Fruit fly (Drosophila melanogaster) whole organism, embryonic: Measurements from ENCODE around the gene CG18675.

Source experiments
- ATbp ChIP-seq: fragments of 200-800 bp; sonication (Bioruptor generic); optimal IDR thresholded peaks from 2 replicates; lab custom pipeline; 2017; ENCODE audit warnings: missing biosample characterization, mild to moderate bottlenecking, missing genetic modification characterization, missing genetic modification reagents
- Asciz ChIP-seq: fragments of 200-800 bp; sonication (Bioruptor generic); optimal IDR thresholded peaks from 2 replicates; lab custom pipeline; 2017; ENCODE audit warnings: missing biosample characterization, mild to moderate bottlenecking, missing genetic modification characterization, missing genetic modification reagents
- Blimp-1 ChIP-seq: fragments of 200-800 bp; sonication (Bioruptor generic); optimal IDR thresholded peaks from 3 replicates; lab custom pipeline; 2018; ENCODE audit warnings: missing biosample characterization, missing genetic modification characterization, mild to moderate bottlenecking, moderate library complexity, missing genetic modification reagents
- CG10654 ChIP-seq: fragments of 200-800 bp; sonication (Bioruptor generic); optimal IDR thresholded peaks from 2 replicates; lab custom pipeline; 2016; ENCODE audit warnings: missing biosample characterization, missing genetic modification characterization
- CG12071 ChIP-seq: fragments of 200-800 bp; sonication (Bioruptor generic); optimal IDR thresholded peaks from 3 replicates; lab custom pipeline; 2018; ENCODE audit warnings: missing biosample characterization, mild to moderate bottlenecking, missing genetic modification characterization
- CG1603 ChIP-seq: fragments of 200-800 bp; sonication (Bioruptor generic); optimal IDR thresholded peaks from 2 replicates; lab custom pipeline; 2019; ENCODE audit warnings: missing biosample characterization, mild to moderate bottlenecking, missing genetic modification characterization, moderate library complexity
- CG17385 ChIP-seq: fragments of 200-800 bp; sonication (Bioruptor generic); optimal IDR thresholded peaks from 3 replicates; lab custom pipeline; 2018; ENCODE audit warnings: missing biosample characterization, mild to moderate bottlenecking, missing genetic modification characterization
- CG18599 ChIP-seq: fragments of 200-800 bp; sonication (Bioruptor generic); optimal IDR thresholded peaks from 3 replicates; lab custom pipeline; 2017; ENCODE audit warnings: missing biosample characterization, missing genetic modification characterization, mild to moderate bottlenecking, moderate library complexity, missing genetic modification reagents
- CG2875 ChIP-seq: fragments of 200-800 bp; sonication (Bioruptor generic); optimal IDR thresholded peaks from 2 replicates; lab custom pipeline; 2017; ENCODE audit warnings: missing biosample characterization, mild to moderate bottlenecking, missing genetic modification characterization, missing genetic modification reagents
- CG30020 ChIP-seq: fragments of 200-800 bp; optimal IDR thresholded peaks from 2 replicates; lab custom pipeline; 2019; ENCODE audit warnings: missing biosample characterization, mild to moderate bottlenecking, missing genetic modification characterization, moderate library complexity
- CG3407 ChIP-seq: fragments of 200-800 bp; sonication (Bioruptor generic); optimal IDR thresholded peaks from 2 replicates; lab custom pipeline; 2018; ENCODE audit warnings: missing biosample characterization, mild to moderate bottlenecking, missing genetic modification characterization
- CG34224 ChIP-seq: fragments of 200-800 bp; sonication (Bioruptor generic); IDR thresholded peaks from 3 replicates; pipeline ENCODE4 v1.3.6; 2022; ENCODE audit warnings: missing biosample characterization, missing genetic modification characterization; ENCODE audit not compliant: partially characterized antibody
- CG4707 ChIP-seq: fragments of 200-800 bp; sonication (Bioruptor generic); optimal IDR thresholded peaks from 2 replicates; lab custom pipeline; 2018; ENCODE audit warnings: missing biosample characterization, mild to moderate bottlenecking, missing genetic modification characterization, moderate library complexity
- CG5180 ChIP-seq: fragments of 200-800 bp; sonication (Bioruptor generic); optimal IDR thresholded peaks from 3 replicates; lab custom pipeline; 2017; ENCODE audit warnings: missing biosample characterization, missing genetic modification characterization, mild to moderate bottlenecking, moderate library complexity, missing genetic modification reagents
- CG6813 ChIP-seq: fragments of 200-800 bp; sonication (Bioruptor generic); optimal IDR thresholded peaks from 2 replicates; lab custom pipeline; 2017; ENCODE audit warnings: missing biosample characterization, missing genetic modification characterization, mild to moderate bottlenecking, moderate library complexity, missing genetic modification reagents
- CG8359 ChIP-seq: fragments of 200-800 bp; sonication (Bioruptor generic); optimal IDR thresholded peaks from 2 replicates; lab custom pipeline; 2017; ENCODE audit warnings: missing biosample characterization, mild to moderate bottlenecking, missing genetic modification characterization, borderline replicate concordance
- Drgx ChIP-seq: fragments of 200-800 bp; sonication (Bioruptor generic); IDR thresholded peaks from 2 replicates; pipeline ENCODE4 v1.3.6; 2022; ENCODE audit warnings: missing biosample characterization, missing genetic modification characterization
- MTF-1 ChIP-seq: fragments of 200-800 bp; sonication (Bioruptor generic); optimal IDR thresholded peaks from 2 replicates; lab custom pipeline; 2018; ENCODE audit warnings: missing biosample characterization, mild to moderate bottlenecking, missing genetic modification characterization, borderline replicate concordance
- Med ChIP-seq: fragments of 200-800 bp; sonication (Bioruptor generic); peaks from one replicate; lab custom pipeline; 2016; ENCODE audit warnings: missing biosample characterization, missing genetic modification characterization, mild to moderate bottlenecking, inconsistent platforms, moderate library complexity
- Sin3A ChIP-seq: fragments of >200 bp; optimal IDR thresholded peaks from 2 replicates; lab custom pipeline; 2018
- Sox100B ChIP-seq: fragments of 200-800 bp; sonication (Bioruptor generic); optimal IDR thresholded peaks from 3 replicates; lab custom pipeline; 2018; ENCODE audit warnings: missing biosample characterization, mild to moderate bottlenecking, missing genetic modification characterization
- Xrp1 ChIP-seq: fragments of 200-800 bp; sonication (Bioruptor generic); IDR thresholded peaks from 2 replicates; pipeline ENCODE4 v1.3.6; 2022; ENCODE audit warnings: missing biosample characterization, missing genetic modification characterization
- ash1 ChIP-seq: fragments of 200-800 bp; sonication (Bioruptor generic); optimal IDR thresholded peaks from 2 replicates; lab custom pipeline; 2018; ENCODE audit warnings: missing biosample characterization, mild to moderate bottlenecking, missing genetic modification characterization
- bsh ChIP-seq, 2 experiments: fragments of 200-800 bp; sonication (Bioruptor generic); optimal IDR thresholded peaks; 2 replicates each; lab custom pipeline; 2017 to 2018; ENCODE audit warnings: mild to moderate bottlenecking in 2 of 2, missing biosample characterization in 2 of 2, missing genetic modification characterization in 2 of 2, moderate library complexity in 1 of 2
- ci ChIP-seq: fragments of 200-800 bp; sonication (Bioruptor generic); IDR thresholded peaks from 3 replicates; pipeline ENCODE4 v1.3.6; 2022; ENCODE audit warnings: missing biosample characterization, missing genetic modification characterization
- dm ChIP-seq: fragments of 200-800 bp; sonication (Bioruptor generic); optimal IDR thresholded peaks from 3 replicates; lab custom pipeline; 2016; ENCODE audit warnings: missing biosample characterization, missing genetic modification characterization
- dmrt11E ChIP-seq: fragments of 200-800 bp; sonication (Bioruptor generic); optimal IDR thresholded peaks from 3 replicates; lab custom pipeline; 2018; ENCODE audit warnings: missing biosample characterization, mild to moderate bottlenecking, missing genetic modification characterization, moderate library complexity
- esg ChIP-seq: fragments of 200-800 bp; sonication (Bioruptor generic); conservative IDR thresholded peaks from 2 replicates; pipeline ENCODE4 v1.3.6; 2022; ENCODE audit warnings: missing biosample characterization, missing genetic modification characterization
- eyg ChIP-seq: fragments of 200-800 bp; sonication (Bioruptor generic); optimal IDR thresholded peaks from 3 replicates; lab custom pipeline; 2016; ENCODE audit warnings: missing biosample characterization, missing genetic modification characterization
- fru ChIP-seq: fragments of >200 bp; optimal IDR thresholded peaks from 2 replicates; lab custom pipeline; 2017
- lbe ChIP-seq: fragments of 200-800 bp; sonication (Bioruptor generic); optimal IDR thresholded peaks from 2 replicates; lab custom pipeline; 2016; ENCODE audit warnings: missing biosample characterization, mild to moderate bottlenecking, missing genetic modification characterization
- sens ChIP-seq: fragments of 200-800 bp; sonication (Bioruptor generic); peaks from one replicate; lab custom pipeline; 2016; ENCODE audit warnings: missing biosample characterization, missing genetic modification characterization
- stc ChIP-seq: fragments of 200-800 bp; sonication (Bioruptor generic); IDR thresholded peaks from 2 replicates; pipeline ENCODE4 v1.3.6; 2022; ENCODE audit warnings: missing biosample characterization, missing genetic modification characterization
- stwl ChIP-seq: fragments of 200-800 bp; sonication (Bioruptor generic); optimal IDR thresholded peaks from 3 replicates; lab custom pipeline; 2018; ENCODE audit warnings: missing biosample characterization, mild to moderate bottlenecking, missing genetic modification characterization, moderate library complexity
- sug ChIP-seq: fragments of 200-800 bp; optimal IDR thresholded peaks from 2 replicates; lab custom pipeline; 2019; ENCODE audit warnings: missing biosample characterization, mild to moderate bottlenecking, missing genetic modification characterization, moderate library complexity
- toy ChIP-seq: fragments of 200-800 bp; sonication (Bioruptor generic); IDR thresholded peaks from 2 replicates; pipeline ENCODE4 v1.3.6; 2022; ENCODE audit warnings: missing biosample characterization, missing genetic modification characterization
- wek ChIP-seq: fragments of 200-800 bp; sonication (Bioruptor generic); optimal IDR thresholded peaks from 3 replicates; lab custom pipeline; 2018; ENCODE audit warnings: missing biosample characterization, mild to moderate bottlenecking, missing genetic modification characterization, moderate library complexity
- zen ChIP-seq: fragments of 200-800 bp; sonication (Bioruptor generic); optimal IDR thresholded peaks from 3 replicates; lab custom pipeline; 2018; ENCODE audit warnings: missing biosample characterization, mild to moderate bottlenecking, missing genetic modification characterization, moderate library complexity
- zen2 ChIP-seq: fragments of 200-800 bp; sonication (Bioruptor generic); IDR thresholded peaks from 3 replicates; pipeline ENCODE4 v1.3.6; 2022; ENCODE audit warnings: missing biosample characterization, missing genetic modification characterization; ENCODE audit not compliant: partially characterized antibody

Gene CG18675

DNA sequence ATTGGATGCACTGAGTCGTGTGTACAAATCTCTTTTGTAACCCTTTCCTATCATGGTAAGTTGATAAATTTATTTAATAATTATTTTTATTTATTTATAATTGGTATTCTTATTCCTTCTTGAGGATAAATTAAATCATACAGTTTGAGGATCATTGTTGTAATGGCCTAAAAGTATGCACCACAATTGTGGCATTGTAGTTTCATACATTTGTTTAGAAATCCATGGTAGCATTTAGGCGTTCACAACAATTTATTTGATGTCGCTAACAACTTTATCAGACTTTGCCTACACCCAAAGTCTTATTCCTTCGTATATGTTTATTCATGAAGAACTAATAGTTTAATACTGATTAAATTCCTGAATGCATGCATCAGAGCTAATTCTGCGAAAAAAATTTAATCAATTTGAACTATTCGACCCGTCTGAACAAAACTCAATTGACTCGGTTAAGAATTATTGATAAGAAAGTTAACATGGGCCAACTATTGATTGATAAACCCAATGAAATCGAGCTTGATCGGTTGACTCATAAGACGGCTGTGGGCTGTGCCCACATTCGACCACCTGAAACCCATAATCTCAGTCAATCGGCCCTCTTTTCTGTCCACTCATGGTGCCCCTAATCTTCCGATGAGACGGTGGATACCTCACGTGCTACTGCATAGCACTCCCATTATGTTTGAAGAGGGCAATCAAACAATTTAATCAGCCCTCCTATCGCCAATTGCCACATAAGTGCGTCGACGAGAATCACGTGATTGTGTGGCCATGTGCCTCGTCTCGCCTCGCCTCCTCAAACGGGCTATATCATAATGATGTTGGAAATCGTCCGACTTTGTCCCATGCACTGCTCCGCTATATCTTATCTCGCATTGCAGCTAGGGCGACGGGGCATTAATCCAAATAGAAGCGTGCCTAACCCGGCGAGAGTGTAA is 45.9 kb downstream of the CG18675 start (continued):
- peak; percentile 42 for TF ChIP-seq CG5180
- TF ChIP-seq stwl (tag; lab: Kevin White, UChicago) = peak; percentile 3
- TF ChIP-seq sug (tag; lab: Kevin White, UChicago) = peak; percentile 96
- peak; percentile 33 for TF ChIP-seq CG12071 (GFP tag; lab: Kevin White, UChicago)
- TF ChIP-seq CG30020 = no peak
- TF ChIP-seq eyg (GFP tag; lab: Kevin White, UChicago) = no peak
- TF ChIP-seq CG18599 (GFP tag; lab: Kevin White, UChicago) = peak; percentile 24
- peak; percentile 15 for TF ChIP-seq dm (GFP tag; lab: Kevin White, UChicago)
- peak; percentile 28; the same call in 1 of the 2 replicates for TF ChIP-seq Drgx (GFP tag; lab: Robert Waterston, UW)
- 0 out of 2 replicates have a peak, but pooled peaks have one; percentile 17 for TF ChIP-seq toy (GFP tag; lab: Robert Waterston, UW)
- TF ChIP-seq CG17385 (GFP tag; lab: Kevin White, UChicago) = no peak

DNA sequence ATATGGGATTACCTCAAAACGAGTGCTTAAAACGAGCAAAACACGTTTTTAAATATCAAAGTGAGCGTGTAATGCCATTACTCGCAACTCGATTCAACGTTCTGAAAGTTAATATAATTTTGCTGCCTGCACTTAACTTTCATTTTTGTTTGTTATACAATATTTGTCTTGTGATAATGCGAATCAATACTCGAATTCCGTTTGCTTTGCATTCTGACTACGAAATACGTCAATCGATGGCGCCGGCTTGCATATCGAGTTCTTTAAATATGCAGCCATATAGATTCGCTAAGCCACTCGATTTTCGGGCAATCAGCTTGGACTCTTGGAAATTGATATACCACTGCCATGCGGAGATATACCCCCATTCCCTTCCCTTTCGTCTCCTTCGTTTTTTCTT is 47.0 kb downstream of the CG18675 start:
- TF ChIP-seq ash1 (GFP tag; lab: Kevin White, UChicago) (no peak), CG8359 (peak; percentile 26), bsh (GFP tag; optimal IDR thresholded peaks at IDR 0.05; lab: Kevin White, UChicago) (peak in 1 of 2 experiments; percentile 21), CG6813 (GFP tag; lab: Kevin White, UChicago) (peak; percentile 15), lbe (GFP tag; lab: Kevin White, UChicago) (peak; percentile 31), ci (0 out of 3 replicates have a peak, but pooled peaks have one; percentile 46), CG4707 (peak; percentile 3), Asciz (GFP tag; lab: Kevin White, UChicago) (peak; percentile 50), stc (0 out of 2 replicates have a peak, but pooled peaks have one; percentile 16), Sox100B (GFP tag; lab: Kevin White, UChicago) (peak; percentile 22), CG34224 (GFP tag; lab: Robert Waterston, UW) (no peak), esg (GFP tag; lab: Robert Waterston, UW) (no peak), ATbp (GFP tag; lab: Kevin White, UChicago) (peak; percentile 46), Blimp-1 (GFP tag; lab: Kevin White, UChicago) (peak; percentile 2), Xrp1 (GFP tag; lab: Robert Waterston, UW) (0 out of 2 replicates have a peak, but pooled peaks have one; percentile 13), zen2 (GFP tag; lab: Robert Waterston, UW) (no peak), CG2875 (GFP tag; lab: Kevin White, UChicago) (peak; percentile 16), wek (peak; percentile 28), fru (lab: Kevin White, UChicago) (no peak), zen (no peak), sens (GFP tag; lab: Kevin White, UChicago) (peak; percentile 40), CG3407 (GFP tag; lab: Kevin White, UChicago) (peak; percentile 8), CG1603 (tag; lab: Kevin White, UChicago) (peak; percentile 38), dmrt11E (peak; percentile 26), Sin3A (no peak), Med (GFP tag; lab: Kevin White, UChicago) (peak; percentile 37), CG10654 (GFP tag; lab: Kevin White, UChicago) (no peak), MTF-1 (GFP tag; lab: Kevin White, UChicago) (peak; percentile 10)
